Worm (Caenorhabditis elegans) whole organism, young adult: ENCODE data around the gene B0244.10.

ENCODE experiments used
- F22D6.2 ChIP-seq: sonication (generic microtip); optimal IDR thresholded peaks from 2 replicates; lab custom pipeline; 2016; ENCODE audit warnings: mild to moderate bottlenecking, missing genetic modification characterization, missing compliant biosample characterization
- F37B4.10 ChIP-seq: fragments of 200-800 bp; sonication (Bioruptor generic); IDR thresholded peaks from 2 replicates; pipeline ENCODE4 v1.3.6; 2022; ENCODE audit warnings: missing genetic modification characterization, missing compliant biosample characterization
- F49E8.2 ChIP-seq: sonication (generic microtip); optimal IDR thresholded peaks from 3 replicates; lab custom pipeline; 2017; ENCODE audit warnings: missing genetic modification characterization, mild to moderate bottlenecking, missing compliant biosample characterization, antibody characterized with exemption, moderate library complexity; ENCODE audit not compliant: insufficient read depth
- F57A8.1 ChIP-seq: fragments of 200-800 bp; sonication (Bioruptor generic); optimal IDR thresholded peaks from 2 replicates; lab custom pipeline; 2018; ENCODE audit warnings: mild to moderate bottlenecking, missing genetic modification characterization, moderate library complexity, missing compliant biosample characterization
- F57C9.4 ChIP-seq: sonication (generic microtip); optimal IDR thresholded peaks from 2 replicates; lab custom pipeline; 2017; ENCODE audit warnings: mild to moderate bottlenecking, missing genetic modification characterization, missing compliant biosample characterization
- Y53G8AR.9 ChIP-seq: fragments of 200-800 bp; sonication (Bioruptor generic); conservative IDR thresholded peaks from 2 replicates; pipeline ENCODE4 v1.3.6; 2022; ENCODE audit warnings: missing genetic modification reagents, missing genetic modification characterization, missing compliant biosample characterization
- Y56A3A.18 ChIP-seq: fragments of 200-800 bp; sonication (Bioruptor generic); IDR thresholded peaks from 2 replicates; pipeline ENCODE4 v1.3.6; 2022; ENCODE audit warnings: missing genetic modification reagents, missing genetic modification characterization, missing compliant biosample characterization
- Y79H2A.3 ChIP-seq: fragments of 200-800 bp; sonication (Bioruptor generic); conservative IDR thresholded peaks from 2 replicates; pipeline ENCODE4 v1.3.6; 2022; ENCODE audit warnings: missing genetic modification reagents, missing genetic modification characterization, missing compliant biosample characterization
- akir-1 ChIP-seq: fragments of 200-800 bp; sonication (Bioruptor generic); optimal IDR thresholded peaks from 2 replicates; lab custom pipeline; 2018; ENCODE audit warnings: mild to moderate bottlenecking, missing genetic modification characterization, moderate library complexity, missing compliant biosample characterization
- athp-1 ChIP-seq: sonication (generic microtip); optimal IDR thresholded peaks from 2 replicates; lab custom pipeline; 2017; ENCODE audit warnings: mild to moderate bottlenecking, missing genetic modification characterization, missing compliant biosample characterization
- attf-3 ChIP-seq: fragments of 200-800 bp; sonication (Bioruptor generic); conservative IDR thresholded peaks from 2 replicates; pipeline ENCODE4 v1.3.6; 2022; ENCODE audit warnings: missing genetic modification reagents, missing genetic modification characterization, missing compliant biosample characterization
- bed-2 ChIP-seq: fragments of 200-800 bp; sonication (Bioruptor generic); IDR thresholded peaks from 2 replicates; pipeline ENCODE4 v1.3.6; 2022; ENCODE audit warnings: missing genetic modification reagents, missing genetic modification characterization, missing compliant biosample characterization
- cebp-1 ChIP-seq, 2 experiments: fragments of 200-800 bp in 1 of 2; sonication (Bioruptor generic) in 1 of 2; sonication (generic microtip) in 1 of 2; IDR thresholded peaks in 1 of 2; optimal IDR thresholded peaks in 1 of 2; 2 replicates each; pipeline versions ENCODE4 v1.3.6 to Lab custom; 2017 to 2022; ENCODE audit warnings: missing compliant biosample characterization in 2 of 2, missing genetic modification characterization in 2 of 2, mild to moderate bottlenecking in 1 of 2, missing genetic modification reagents in 1 of 2, moderate library complexity in 1 of 2
- ceh-27 ChIP-seq: fragments of 200-800 bp; sonication (Bioruptor generic); optimal IDR thresholded peaks from 2 replicates; lab custom pipeline; 2018; ENCODE audit warnings: mild to moderate bottlenecking, missing genetic modification characterization, moderate library complexity, missing compliant biosample characterization
- ceh-91 ChIP-seq: fragments of 200-800 bp; sonication (Bioruptor generic); IDR thresholded peaks from 2 replicates; pipeline ENCODE4 v1.3.6; 2022; ENCODE audit warnings: missing genetic modification reagents, missing genetic modification characterization, missing compliant biosample characterization
- dox-1 ChIP-seq: fragments of 200-800 bp; sonication (Bioruptor generic); IDR thresholded peaks from 2 replicates; pipeline ENCODE4 v1.3.6; 2022; ENCODE audit warnings: missing genetic modification reagents, missing genetic modification characterization, missing compliant biosample characterization
- dpl-1 ChIP-seq: fragments of 150-350 bp; optimal IDR thresholded peaks from 2 replicates; lab custom pipeline; 2014; ENCODE audit warnings: missing biosample characterization, missing genetic modification reagents, missing genetic modification characterization
- efl-1 ChIP-seq: fragments of 150-350 bp; optimal IDR thresholded peaks from 2 replicates; lab custom pipeline; 2014; ENCODE audit warnings: missing biosample characterization, missing genetic modification reagents, missing genetic modification characterization
- egl-44 ChIP-seq: fragments of 200-800 bp; sonication (Bioruptor generic); IDR thresholded peaks from 2 replicates; pipeline ENCODE4 v1.3.6; 2022; ENCODE audit warnings: missing genetic modification reagents, missing genetic modification characterization, missing compliant biosample characterization
- egrh-3 ChIP-seq: fragments of 200-800 bp; sonication (Bioruptor generic); IDR thresholded peaks from 2 replicates; pipeline ENCODE4 v1.3.6; 2022; ENCODE audit warnings: missing genetic modification reagents, missing genetic modification characterization, missing compliant biosample characterization
- fkh-3 ChIP-seq: sonication (generic microtip); optimal IDR thresholded peaks from 2 replicates; lab custom pipeline; 2016; ENCODE audit warnings: mild to moderate bottlenecking, missing genetic modification characterization, missing compliant biosample characterization
- him-1 ChIP-seq: sonication (generic microtip); optimal IDR thresholded peaks from 2 replicates; lab custom pipeline; 2016; ENCODE audit warnings: missing genotype, missing genetic modification reagents, missing genetic modification characterization, missing compliant biosample characterization
- hlh-12 ChIP-seq: sonication (generic microtip); optimal IDR thresholded peaks from 2 replicates; lab custom pipeline; 2016; ENCODE audit warnings: missing genetic modification characterization, missing compliant biosample characterization
- hmg-1.2 ChIP-seq: fragments of 200-800 bp; sonication (Bioruptor generic); IDR thresholded peaks from 2 replicates; pipeline ENCODE4 v1.3.6; 2022; ENCODE audit warnings: missing genetic modification reagents, missing genetic modification characterization, missing compliant biosample characterization
- hmg-20 ChIP-seq: fragments of 200-800 bp; sonication (Bioruptor generic); IDR thresholded peaks from 2 replicates; pipeline ENCODE4 v1.3.6; 2022; ENCODE audit warnings: missing genetic modification reagents, missing genetic modification characterization, missing compliant biosample characterization
- lag-1 ChIP-seq: fragments of 200-800 bp; sonication (Bioruptor generic); IDR thresholded peaks from 2 replicates; pipeline ENCODE4 v1.3.6; 2022; ENCODE audit warnings: missing genetic modification reagents, missing genetic modification characterization, missing compliant biosample characterization
- lin-35 ChIP-seq, 3 experiments: fragments of 150-350 bp in 2 of 3; sonication (generic microtip) in 1 of 3; optimal IDR thresholded peaks; 2 replicates each; lab custom pipeline; 2014 to 2018; ENCODE audit warnings: missing biosample characterization in 3 of 3, missing genetic modification characterization in 3 of 3, missing genetic modification reagents in 3 of 3
- lin-40 ChIP-seq: sonication (generic microtip); optimal IDR thresholded peaks from 2 replicates; lab custom pipeline; 2016; ENCODE audit warnings: missing genetic modification characterization, mild to moderate bottlenecking, missing compliant biosample characterization, missing genotype, missing genetic modification reagents
- madf-3 ChIP-seq: fragments of 200-800 bp; sonication (Bioruptor generic); IDR thresholded peaks from 2 replicates; pipeline ENCODE4 v1.3.6; 2022; ENCODE audit warnings: missing genetic modification reagents, missing genetic modification characterization, missing compliant biosample characterization
- madf-8 ChIP-seq: fragments of 200-800 bp; sonication (Bioruptor generic); conservative IDR thresholded peaks from 2 replicates; pipeline ENCODE4 v1.3.6; 2022; ENCODE audit warnings: missing genetic modification reagents, missing genetic modification characterization, missing compliant biosample characterization
- mcd-1 ChIP-seq: fragments of 200-800 bp; sonication (Bioruptor generic); IDR thresholded peaks from 2 replicates; pipeline ENCODE4 v1.3.6; 2022; ENCODE audit warnings: missing genetic modification reagents, missing genetic modification characterization, missing compliant biosample characterization
- mel-28 ChIP-seq: sonication (generic microtip); optimal IDR thresholded peaks from 2 replicates; lab custom pipeline; 2016; ENCODE audit warnings: borderline replicate concordance, mild to moderate bottlenecking, missing genetic modification characterization, missing compliant biosample characterization
- mxl-1 ChIP-seq: sonication (generic microtip); optimal IDR thresholded peaks from 2 replicates; lab custom pipeline; 2016; ENCODE audit warnings: missing genetic modification characterization, missing compliant biosample characterization
- nfya-2 ChIP-seq: fragments of 200-800 bp; sonication (Bioruptor generic); IDR thresholded peaks from 2 replicates; pipeline ENCODE4 v1.3.6; 2022; ENCODE audit warnings: missing genetic modification reagents, missing genetic modification characterization, missing compliant biosample characterization
- nfyb-1 ChIP-seq: fragments of 200-800 bp; sonication (Bioruptor generic); IDR thresholded peaks from 2 replicates; pipeline ENCODE4 v1.3.6; 2022; ENCODE audit warnings: missing genetic modification reagents, missing genetic modification characterization, missing compliant biosample characterization
- nhr-120 ChIP-seq: fragments of 200-800 bp; sonication (Bioruptor generic); IDR thresholded peaks from 2 replicates; pipeline ENCODE4 v1.3.6; 2022; ENCODE audit warnings: missing genetic modification characterization, missing compliant biosample characterization
- nhr-179 ChIP-seq: sonication (generic microtip); optimal IDR thresholded peaks from 2 replicates; lab custom pipeline; 2016; ENCODE audit warnings: mild to moderate bottlenecking, missing genetic modification characterization, missing compliant biosample characterization
- nhr-90 ChIP-seq: sonication (generic microtip); optimal IDR thresholded peaks from 2 replicates; lab custom pipeline; 2016; ENCODE audit warnings: missing genotype, mild to moderate bottlenecking, missing genetic modification characterization, missing compliant biosample characterization
- pbrm-1 ChIP-seq: fragments of 200-800 bp; sonication (Bioruptor generic); IDR thresholded peaks from 2 replicates; pipeline ENCODE4 v1.3.6; 2022; ENCODE audit warnings: missing genetic modification reagents, missing genetic modification characterization, missing compliant biosample characterization
- snpc-1.3 ChIP-seq: sonication (generic microtip); optimal IDR thresholded peaks from 2 replicates; lab custom pipeline; 2017; ENCODE audit warnings: missing genetic modification characterization, mild to moderate bottlenecking, missing compliant biosample characterization, antibody characterized with exemption, moderate library complexity, missing genotype, missing genetic modification reagents; ENCODE audit not compliant: insufficient read depth
- tlf-1 ChIP-seq: fragments of 200-800 bp; sonication (Bioruptor generic); optimal IDR thresholded peaks from 2 replicates; lab custom pipeline; 2018; ENCODE audit warnings: mild to moderate bottlenecking, missing genetic modification characterization, missing compliant biosample characterization
- unc-130 ChIP-seq: sonication (generic microtip); optimal IDR thresholded peaks from 2 replicates; lab custom pipeline; 2016; ENCODE audit warnings: missing genetic modification reagents, missing genetic modification characterization, missing compliant biosample characterization
- unc-62 ChIP-seq: fragments of 150-350 bp; optimal IDR thresholded peaks from 2 replicates; lab custom pipeline; 2014; ENCODE audit warnings: missing biosample characterization, missing genetic modification reagents, missing genetic modification characterization
- zim-3 ChIP-seq: sonication (generic microtip); optimal IDR thresholded peaks from 2 replicates; lab custom pipeline; 2017; ENCODE audit warnings: mild to moderate bottlenecking, missing genetic modification characterization, moderate library complexity, missing compliant biosample characterization
- ztf-18 ChIP-seq: sonication (generic microtip); optimal IDR thresholded peaks from 2 replicates; lab custom pipeline; 2016; ENCODE audit warnings: missing genotype, mild to moderate bottlenecking, missing genetic modification characterization, missing compliant biosample characterization
- ztf-22 ChIP-seq: fragments of 200-800 bp; sonication (Bioruptor generic); optimal IDR thresholded peaks from 2 replicates; lab custom pipeline; 2018; ENCODE audit warnings: mild to moderate bottlenecking, missing genetic modification characterization, moderate library complexity, missing compliant biosample characterization

B0244.10 gene

ce11 chrIII:5769726-5770235 lies 34.8 kb downstream of the B0244.10 start, which contains the start of gene cutl-23 (continued):
- TF ChIP-seq hmg-20 (GFP tag; lab: Robert Waterston, UW) = no peak
- TF ChIP-seq madf-3 (GFP tag; lab: Robert Waterston, UW) = 0 out of 2 replicates have a peak, but pooled peaks have one; percentile 57
- TF ChIP-seq mcd-1 (GFP tag; lab: Robert Waterston, UW) = 0 out of 2 replicates have a peak, but pooled peaks have one; percentile 19
- TF ChIP-seq bed-2 = no peak

DNA sequence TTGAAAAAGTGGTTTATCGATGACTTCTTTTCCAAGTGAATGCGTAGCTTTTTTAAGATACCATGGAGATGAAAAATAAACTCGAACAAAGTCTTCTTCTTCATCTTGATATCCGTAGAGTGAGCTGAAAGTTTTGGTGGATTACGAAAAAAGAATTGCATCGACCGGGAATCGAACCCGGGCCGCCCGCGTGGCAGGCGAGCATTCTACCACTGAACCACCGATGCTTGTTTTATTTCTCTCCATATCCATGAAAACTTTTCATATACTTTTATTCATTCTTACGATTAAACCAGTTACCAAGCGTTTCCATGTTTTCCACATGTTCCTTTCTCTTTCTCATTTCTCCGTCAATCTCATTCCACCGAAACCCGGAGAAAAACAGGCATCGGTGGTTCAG lies 47.1 kb downstream of the B0244.10 start:
- no peak for TF ChIP-seq cebp-1 (GFP tag; IDR thresholded peaks at IDR 0.05; lab: Robert Waterston, UW)
- TF ChIP-seq cebp-1 (tag; optimal IDR thresholded peaks at IDR 0.05; lab: Kevin White, UChicago) = no peak
- no peak for TF ChIP-seq pbrm-1 (GFP tag; lab: Robert Waterston, UW)
- TF ChIP-seq Y56A3A.18 = no peak
- no peak for TF ChIP-seq lin-40 (tag; lab: Kevin White, UChicago)
- peak; percentile 28 for TF ChIP-seq ztf-18 (tag; lab: Kevin White, UChicago)
- no peak for TF ChIP-seq lin-35 (GFP tag; optimal IDR thresholded peaks at IDR 0.05; lab: Kevin White, UChicago)
- no peak for TF ChIP-seq madf-8 (GFP tag; lab: Robert Waterston, UW)
- TF ChIP-seq mel-28 (tag; lab: Kevin White, UChicago) = no peak
- no peak for TF ChIP-seq zim-3
- TF ChIP-seq attf-3 = 0 out of 2 replicates have a peak, but pooled peaks have one; percentile 60
- peak; percentile 18 for TF ChIP-seq nhr-90 (tag; lab: Kevin White, UChicago)
- peak; percentile 26; the same call in 1 of the 2 replicates for TF ChIP-seq ceh-91
- TF ChIP-seq egl-44 (GFP tag; lab: Robert Waterston, UW) = no peak
- no peak for TF ChIP-seq egrh-3 (GFP tag; lab: Robert Waterston, UW)
- TF ChIP-seq dox-1 (GFP tag; lab: Robert Waterston, UW) = no peak
- TF ChIP-seq snpc-1.3 (tag; lab: Kevin White, UChicago) = no peak
- TF ChIP-seq ceh-27 = no peak
- TF ChIP-seq lag-1 = no peak
- no peak for TF ChIP-seq F37B4.10
- TF ChIP-seq nhr-120 (GFP tag; lab: Robert Waterston, UW) = no peak
- no peak for TF ChIP-seq fkh-3 (tag; lab: Kevin White, UChicago)
- TF ChIP-seq Y53G8AR.9 = no peak
- no peak for TF ChIP-seq F22D6.2 (tag; lab: Kevin White, UChicago)
- no peak for TF ChIP-seq dpl-1
- peak; percentile 13 for TF ChIP-seq him-1
- TF ChIP-seq akir-1 = no peak
- TF ChIP-seq mxl-1 (tag; lab: Kevin White, UChicago) = no peak
- TF ChIP-seq Y79H2A.3 (GFP tag; lab: Robert Waterston, UW) = no peak
- TF ChIP-seq F57C9.4 (tag; lab: Kevin White, UChicago) = no peak
- no peak for TF ChIP-seq unc-130 (GFP tag; lab: Kevin White, UChicago)
- peak; percentile 38 for TF ChIP-seq F49E8.2 (tag; lab: Kevin White, UChicago)
- TF ChIP-seq unc-62 (GFP tag; lab: Kevin White, UChicago) = no peak
- TF ChIP-seq ztf-22 (GFP tag; lab: Kevin White, UChicago) = no peak
- peak; percentile 28; the same call in 1 of the 2 replicates for TF ChIP-seq hmg-1.2
- TF ChIP-seq nhr-179 (tag; lab: Kevin White, UChicago) = no peak
- no peak for TF ChIP-seq nfyb-1 (GFP tag; lab: Robert Waterston, UW)
- no peak for TF ChIP-seq tlf-1 (GFP tag; lab: Kevin White, UChicago)
- TF ChIP-seq athp-1 (tag; lab: Kevin White, UChicago) = no peak
- TF ChIP-seq hlh-12 (tag; lab: Kevin White, UChicago) = no peak
- TF ChIP-seq bed-2 = no peak
- no peak for TF ChIP-seq efl-1 (GFP tag; lab: Kevin White, UChicago)
- no peak for TF ChIP-seq nfya-2 (GFP tag; lab: Robert Waterston, UW)
- TF ChIP-seq F57A8.1 (GFP tag; lab: Kevin White, UChicago) = no peak
